Worm (Caenorhabditis elegans) whole organism, L4 larva: ENCODE measurements around the gene srw-101.

ENCODE experiments used
- T26A8.4 ChIP-seq: fragments of 200-800 bp; sonication (Bioruptor generic); IDR thresholded peaks from 2 replicates; pipeline ENCODE4 v1.3.6; 2022; ENCODE audit warnings: missing genetic modification characterization, missing compliant biosample characterization
- Y5F2A.4 ChIP-seq: fragments of 200-800 bp; sonication (Bioruptor generic); optimal IDR thresholded peaks from 2 replicates; lab custom pipeline; 2018; ENCODE audit warnings: mild to moderate bottlenecking, missing genetic modification characterization, missing compliant biosample characterization
- Y75B8A.6 ChIP-seq: fragments of 200-800 bp; sonication (Bioruptor generic); IDR thresholded peaks from 2 replicates; pipeline ENCODE4 v1.3.6; 2022; ENCODE audit warnings: missing genetic modification reagents, missing genetic modification characterization, missing compliant biosample characterization
- ceh-20 ChIP-seq: fragments of 200-800 bp; sonication (Bioruptor generic); IDR thresholded peaks from 2 replicates; pipeline ENCODE4 v1.3.6; 2022; ENCODE audit warnings: missing genetic modification reagents, missing genetic modification characterization, missing compliant biosample characterization
- ctbp-1 ChIP-seq: fragments of 200-800 bp; sonication (Bioruptor generic); IDR thresholded peaks from 2 replicates; pipeline ENCODE4 v1.3.6; 2022; ENCODE audit warnings: missing genetic modification reagents, missing genetic modification characterization, missing compliant biosample characterization
- daf-12 ChIP-seq: fragments of 150-350 bp; optimal IDR thresholded peaks from 2 replicates; lab custom pipeline; 2014; ENCODE audit warnings: missing biosample characterization, missing genetic modification reagents, missing genetic modification characterization
- fkh-10 ChIP-seq: fragments of 150-350 bp; optimal IDR thresholded peaks from 2 replicates; lab custom pipeline; 2014; ENCODE audit warnings: missing biosample characterization, missing genetic modification reagents, missing genetic modification characterization
- hif-1 ChIP-seq, 2 experiments: sonication (generic microtip); optimal IDR thresholded peaks; 2 replicates each; lab custom pipeline; 2016 to 2017; ENCODE audit warnings: missing compliant biosample characterization in 2 of 2, missing genetic modification characterization in 2 of 2, missing genetic modification reagents in 2 of 2, missing genotype in 2 of 2, mild to moderate bottlenecking in 1 of 2
- lin-15B ChIP-seq: fragments of 150-350 bp; sonication (generic microtip); optimal IDR thresholded peaks from 3 replicates; lab custom pipeline; 2014; ENCODE audit warnings: missing biosample characterization, missing genetic modification characterization
- nhr-77 ChIP-seq: fragments of 150-350 bp; optimal IDR thresholded peaks from 2 replicates; lab custom pipeline; 2014; ENCODE audit warnings: missing biosample characterization, missing genetic modification characterization
- snpc-4 ChIP-seq: fragments of 150-350 bp; optimal IDR thresholded peaks from 2 replicates; lab custom pipeline; 2014; ENCODE audit warnings: missing biosample characterization, missing genetic modification characterization
- spr-3 ChIP-seq: fragments of 200-800 bp; sonication (Bioruptor generic); optimal IDR thresholded peaks from 2 replicates; lab custom pipeline; 2018; ENCODE audit warnings: mild to moderate bottlenecking, missing genetic modification characterization, missing compliant biosample characterization

DNA sequence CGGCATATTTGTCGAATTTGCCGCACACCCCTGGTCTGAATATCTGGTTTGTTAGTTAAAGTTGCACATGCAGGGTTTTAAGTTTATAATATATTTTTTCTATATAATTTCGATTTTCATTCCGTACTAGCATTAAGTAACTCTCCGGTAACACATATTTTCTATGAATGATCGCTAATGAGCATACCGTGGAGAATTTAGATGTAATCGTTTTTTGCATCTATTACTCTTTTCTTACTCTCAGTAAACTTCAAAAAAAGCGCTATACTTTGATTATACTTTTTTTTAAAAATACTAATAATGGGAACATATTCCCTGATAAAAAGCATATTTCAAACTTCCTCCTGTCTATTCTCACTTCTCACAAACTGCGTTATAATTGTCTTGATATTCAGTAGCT is 12.5 kb downstream of the srw-101 start, which contains the start of gene str-160:
- no peak for TF ChIP-seq snpc-4
- no peak for TF ChIP-seq spr-3 (GFP tag; lab: Kevin White, UChicago)
- TF ChIP-seq daf-12 (tag; lab: Kevin White, UChicago): no peak
- no peak for TF ChIP-seq hif-1 (tag; optimal IDR thresholded peaks at IDR 0.05; lab: Kevin White, UChicago)
- TF ChIP-seq fkh-10: no peak
- no peak for TF ChIP-seq lin-15B (tag; lab: Kevin White, UChicago)
- TF ChIP-seq Y5F2A.4 (GFP tag; lab: Kevin White, UChicago): no peak
- no peak for TF ChIP-seq nhr-77 (tag; lab: Kevin White, UChicago)
- no peak for TF ChIP-seq T26A8.4
- no peak for TF ChIP-seq Y75B8A.6
- no peak for TF ChIP-seq ctbp-1 (GFP tag; lab: Robert Waterston, UW)
- TF ChIP-seq ceh-20 (GFP tag; lab: Robert Waterston, UW): no peak
